Worm (Caenorhabditis elegans): ENCODE results near the gene idpa-2.

ce11 chrII:8743379-8744173 lies 49.0 kb downstream of the idpa-2 start, which contains the start of gene mak-1:
- no peak for TF ChIP-seq W03F9.2 (tag; optimal IDR thresholded peaks at IDR 0.05)
- no peak for TF ChIP-seq him-1 (tag; optimal IDR thresholded peaks at IDR 0.05)
- TF ChIP-seq dao-5 (tag; optimal IDR thresholded peaks at IDR 0.05): no peak

Measured in whole organism, L4/young adult.